Worm (Caenorhabditis elegans) whole organism, early embryonic: ENCODE results near the gene znf-622.

Experiments used
- B0310.2 ChIP-seq: sonication (generic microtip); optimal IDR thresholded peaks from 2 replicates; lab custom pipeline; 2016; ENCODE audit warnings: mild to moderate bottlenecking, missing genetic modification characterization, missing compliant biosample characterization
- F13C5.2 ChIP-seq: sonication (generic microtip); optimal IDR thresholded peaks from 2 replicates; lab custom pipeline; 2017; ENCODE audit warnings: mild to moderate bottlenecking, missing genetic modification characterization, inconsistent platforms, missing compliant biosample characterization
- aly-1 ChIP-seq: sonication (generic microtip); optimal IDR thresholded peaks from 2 replicates; lab custom pipeline; 2016; ENCODE audit warnings: missing genetic modification characterization, missing compliant biosample characterization
- ama-1 ChIP-seq: fragments of 150-350 bp; optimal IDR thresholded peaks from 2 replicates; lab custom pipeline; 2014
- ceh-13 ChIP-seq: fragments of 200-800 bp; sonication (Bioruptor generic); optimal IDR thresholded peaks from 2 replicates; lab custom pipeline; 2018; ENCODE audit warnings: mild to moderate bottlenecking, missing genetic modification characterization, missing compliant biosample characterization
- ceh-36 ChIP-seq: sonication (generic microtip); optimal IDR thresholded peaks from 2 replicates; lab custom pipeline; 2016; ENCODE audit warnings: missing genetic modification characterization, inconsistent platforms, missing compliant biosample characterization
- ets-7 ChIP-seq: sonication (generic microtip); optimal IDR thresholded peaks from 2 replicates; lab custom pipeline; 2016; ENCODE audit warnings: missing genotype, missing genetic modification characterization, missing compliant biosample characterization
- flt-1 ChIP-seq: fragments of 200-800 bp; sonication (Bioruptor generic); IDR thresholded peaks from 2 replicates; pipeline ENCODE4 v1.3.6; 2022; ENCODE audit warnings: missing genetic modification characterization, missing compliant biosample characterization
- hmbx-1 ChIP-seq: sonication (generic microtip); optimal IDR thresholded peaks from 2 replicates; lab custom pipeline; 2016; ENCODE audit warnings: mild to moderate bottlenecking, missing genetic modification characterization, missing compliant biosample characterization
- hmg-4 ChIP-seq: fragments of 200-800 bp; sonication (Bioruptor generic); optimal IDR thresholded peaks from 2 replicates; lab custom pipeline; 2018; ENCODE audit warnings: mild to moderate bottlenecking, missing genetic modification characterization, missing compliant biosample characterization
- hnd-1 ChIP-seq: sonication (generic microtip); optimal IDR thresholded peaks from 2 replicates; lab custom pipeline; 2016; ENCODE audit warnings: missing genetic modification characterization, missing compliant biosample characterization
- pes-1 ChIP-seq: fragments of 200-800 bp; sonication (Bioruptor generic); IDR thresholded peaks from 2 replicates; pipeline ENCODE4 v1.3.6; 2022; ENCODE audit warnings: missing genetic modification reagents, missing genetic modification characterization, missing compliant biosample characterization
- scrt-1 ChIP-seq: fragments of 200-800 bp; sonication (Bioruptor generic); IDR thresholded peaks from 2 replicates; pipeline ENCODE4 v1.3.6; 2022; ENCODE audit warnings: missing genetic modification characterization, missing compliant biosample characterization
- sea-1 ChIP-seq: fragments of 200-800 bp; sonication (Bioruptor generic); conservative IDR thresholded peaks from 2 replicates; pipeline ENCODE4 v1.3.6; 2022; ENCODE audit warnings: missing genetic modification characterization, missing compliant biosample characterization
- tbx-11 ChIP-seq: fragments of 200-800 bp; sonication (Bioruptor generic); IDR thresholded peaks from 2 replicates; pipeline ENCODE4 v1.3.6; 2022; ENCODE audit warnings: missing genetic modification characterization, missing compliant biosample characterization
- tbx-37 ChIP-seq: fragments of 200-800 bp; sonication (Bioruptor generic); conservative IDR thresholded peaks from 2 replicates; pipeline ENCODE4 v1.3.6; 2022; ENCODE audit warnings: missing genetic modification reagents, missing genetic modification characterization, missing compliant biosample characterization
- tra-4 ChIP-seq: sonication (generic microtip); optimal IDR thresholded peaks from 2 replicates; lab custom pipeline; 2017; ENCODE audit warnings: missing genetic modification characterization, missing compliant biosample characterization

znf-622 gene

DNA sequence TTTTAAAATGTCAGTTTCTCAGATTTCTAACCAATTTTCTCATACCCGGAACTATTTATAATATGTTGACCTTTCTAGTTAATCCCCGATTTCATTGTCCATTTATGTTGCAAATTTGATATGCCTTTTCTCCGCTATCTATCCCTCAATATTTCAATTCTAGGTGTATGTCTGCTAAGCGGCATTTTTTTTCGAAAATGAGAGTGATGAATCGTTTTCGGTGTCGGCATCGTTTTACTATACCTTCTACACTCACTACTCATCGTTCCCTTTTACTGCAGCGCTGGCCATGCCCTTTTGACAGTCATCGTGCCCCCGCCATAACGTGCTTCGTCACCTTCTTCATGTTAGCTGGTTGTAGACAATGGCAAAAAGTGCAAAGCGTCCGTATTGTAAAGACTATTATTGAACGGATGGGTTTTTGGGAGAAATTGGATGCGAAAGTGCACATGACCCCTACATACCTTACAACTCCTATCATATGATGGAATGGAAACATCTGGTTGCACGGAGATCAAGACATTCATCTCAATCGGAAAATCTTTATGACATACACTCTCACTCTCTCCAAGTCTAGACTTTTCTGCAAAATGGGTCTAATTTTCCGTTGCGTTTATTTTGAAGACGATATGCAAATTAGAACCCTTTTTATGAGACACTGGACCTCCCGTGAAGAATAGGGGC, 22.1 kb upstream of the znf-622 start:
- TF ChIP-seq F13C5.2 (tag; lab: Kevin White, UChicago) (no peak), tbx-11 (GFP tag; lab: Robert Waterston, UW) (0 out of 2 replicates have a peak, but pooled peaks have one; percentile 16)

DNA sequence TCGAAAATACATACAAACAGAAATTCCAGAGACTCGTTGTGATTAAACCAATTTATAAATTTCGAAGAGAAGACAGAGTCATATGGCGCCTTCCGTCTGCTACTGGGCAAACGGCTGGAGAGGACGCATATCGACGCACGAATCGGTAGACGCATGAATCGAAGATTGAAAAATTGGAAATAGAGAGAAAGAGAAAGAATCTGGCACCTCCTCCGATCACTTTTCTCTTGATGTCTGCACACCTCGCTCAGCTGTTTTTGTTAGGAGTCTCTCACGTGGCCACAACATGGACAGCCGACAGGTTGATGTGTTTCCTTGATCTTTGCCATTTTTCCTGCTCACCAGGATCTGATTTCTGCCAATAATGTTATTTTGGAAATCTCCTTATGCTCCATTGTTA, 21.3 kb upstream of the znf-622 start:
- no peak for TF ChIP-seq tbx-37 (GFP tag; lab: Robert Waterston, UW)
- TF ChIP-seq B0310.2 (tag; lab: Kevin White, UChicago) = no peak
- TF ChIP-seq ama-1 = no peak
- TF ChIP-seq ceh-13 (GFP tag; lab: Kevin White, UChicago) = no peak
- TF ChIP-seq hmbx-1 = no peak
- no peak for TF ChIP-seq ets-7
- TF ChIP-seq aly-1 (tag; lab: Kevin White, UChicago) = no peak
- TF ChIP-seq flt-1 (GFP tag; lab: Robert Waterston, UW) = no peak
- no peak for TF ChIP-seq F13C5.2 (tag; lab: Kevin White, UChicago)

DNA sequence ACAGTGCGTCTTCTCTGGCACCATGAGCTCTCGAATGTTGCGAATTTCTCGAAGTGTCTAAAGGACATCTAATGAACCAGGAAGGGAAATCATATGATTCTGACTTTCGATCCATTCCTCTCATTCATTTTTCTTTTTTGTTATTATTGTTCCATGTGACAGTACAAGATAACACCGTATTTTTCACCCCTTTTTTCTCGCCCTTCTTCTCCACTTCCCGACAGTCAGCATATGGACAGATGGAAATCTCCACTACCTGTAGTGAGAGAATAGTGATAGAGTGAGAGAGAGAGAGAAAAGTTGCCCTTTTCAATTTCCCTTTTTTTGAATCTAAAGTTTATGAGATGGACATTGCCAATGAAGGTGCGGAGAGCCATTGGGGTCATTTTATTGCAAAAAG, 20.6 kb upstream of the znf-622 start:
- no peak for TF ChIP-seq pes-1 (GFP tag; lab: Robert Waterston, UW)
- no peak for TF ChIP-seq hnd-1
- TF ChIP-seq tra-4 (tag; lab: Kevin White, UChicago) = no peak
- TF ChIP-seq aly-1 (tag; lab: Kevin White, UChicago) = no peak
- TF ChIP-seq hmg-4 (GFP tag; lab: Kevin White, UChicago) = no peak
- TF ChIP-seq sea-1 = no peak
- no peak for TF ChIP-seq ama-1

DNA sequence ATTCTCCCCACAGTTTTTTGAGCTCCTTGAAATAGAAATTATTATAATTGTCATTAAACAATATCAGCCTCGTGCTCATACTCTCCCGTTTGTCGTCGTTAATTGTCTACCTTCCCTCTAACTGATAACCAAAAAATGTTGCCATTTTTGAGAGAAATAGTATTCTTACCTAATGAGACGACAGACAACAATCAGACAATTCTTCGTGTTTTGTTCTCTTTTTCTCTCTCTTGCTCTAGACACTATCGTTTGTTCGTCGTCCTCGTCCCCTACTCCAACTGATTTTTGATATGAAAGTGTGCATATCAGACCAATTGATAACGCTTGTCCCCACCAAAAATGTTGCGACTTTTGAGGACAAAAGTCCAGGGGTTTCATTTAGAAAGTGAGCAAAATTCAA, 19.9 kb upstream of the znf-622 start:
- TF ChIP-seq hnd-1 (no peak), hmg-4 (GFP tag; lab: Kevin White, UChicago) (no peak), scrt-1 (GFP tag; lab: Robert Waterston, UW) (no peak), flt-1 (GFP tag; lab: Robert Waterston, UW) (no peak), F13C5.2 (tag; lab: Kevin White, UChicago) (no peak), ceh-36 (tag; lab: Kevin White, UChicago) (no peak), ama-1 (no peak), ceh-13 (GFP tag; lab: Kevin White, UChicago) (no peak), aly-1 (tag; lab: Kevin White, UChicago) (no peak), hmbx-1 (no peak), sea-1 (no peak), tbx-11 (GFP tag; lab: Robert Waterston, UW) (no peak), ets-7 (no peak), B0310.2 (tag; lab: Kevin White, UChicago) (no peak), tbx-37 (GFP tag; lab: Robert Waterston, UW) (no peak), tra-4 (tag; lab: Kevin White, UChicago) (no peak), pes-1 (GFP tag; lab: Robert Waterston, UW) (no peak)

DNA sequence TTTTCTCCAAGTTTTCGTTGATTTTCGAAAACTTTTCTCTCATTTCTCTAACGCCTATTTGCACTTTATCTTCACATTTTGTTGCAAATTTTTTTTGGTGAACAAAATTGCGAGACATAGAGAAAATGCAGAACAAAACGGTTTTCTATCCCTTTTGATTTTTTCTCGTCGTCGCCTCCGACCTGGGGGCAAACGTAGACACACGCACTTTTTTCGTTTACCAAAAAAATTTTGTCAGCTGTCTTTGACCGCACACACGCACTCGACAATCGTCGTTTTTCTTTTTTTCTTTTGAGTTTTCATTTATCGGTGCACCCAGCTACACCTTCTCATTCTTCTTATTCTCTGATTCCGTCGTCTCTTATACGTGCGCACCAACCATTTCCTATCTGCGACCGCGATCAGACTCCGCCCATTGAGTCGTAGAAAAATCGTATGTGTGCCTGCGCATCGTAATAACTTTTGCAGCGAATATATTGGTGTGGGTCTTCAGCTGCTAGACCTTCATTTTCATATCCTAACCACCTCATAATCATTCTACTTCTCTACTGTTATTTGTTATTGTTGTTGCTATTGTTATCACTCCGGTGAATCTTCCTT, 19.0 kb upstream of the znf-622 start:
- no peak for TF ChIP-seq ceh-13 (GFP tag; lab: Kevin White, UChicago)
- no peak for TF ChIP-seq tra-4 (tag; lab: Kevin White, UChicago)
- no peak for TF ChIP-seq aly-1 (tag; lab: Kevin White, UChicago)
- no peak for TF ChIP-seq tbx-37 (GFP tag; lab: Robert Waterston, UW)
- no peak for TF ChIP-seq flt-1 (GFP tag; lab: Robert Waterston, UW)
- no peak for TF ChIP-seq tbx-11 (GFP tag; lab: Robert Waterston, UW)
- no peak for TF ChIP-seq ceh-36 (tag; lab: Kevin White, UChicago)
- TF ChIP-seq hnd-1 = no peak
- TF ChIP-seq hmg-4 (GFP tag; lab: Kevin White, UChicago) = no peak
- TF ChIP-seq hmbx-1 = no peak
- no peak for TF ChIP-seq ama-1
- TF ChIP-seq B0310.2 (tag; lab: Kevin White, UChicago) = no peak
- no peak for TF ChIP-seq pes-1 (GFP tag; lab: Robert Waterston, UW)
- no peak for TF ChIP-seq scrt-1 (GFP tag; lab: Robert Waterston, UW)
- TF ChIP-seq F13C5.2 (tag; lab: Kevin White, UChicago) = no peak
- TF ChIP-seq sea-1 = no peak
- TF ChIP-seq ets-7 = no peak

DNA sequence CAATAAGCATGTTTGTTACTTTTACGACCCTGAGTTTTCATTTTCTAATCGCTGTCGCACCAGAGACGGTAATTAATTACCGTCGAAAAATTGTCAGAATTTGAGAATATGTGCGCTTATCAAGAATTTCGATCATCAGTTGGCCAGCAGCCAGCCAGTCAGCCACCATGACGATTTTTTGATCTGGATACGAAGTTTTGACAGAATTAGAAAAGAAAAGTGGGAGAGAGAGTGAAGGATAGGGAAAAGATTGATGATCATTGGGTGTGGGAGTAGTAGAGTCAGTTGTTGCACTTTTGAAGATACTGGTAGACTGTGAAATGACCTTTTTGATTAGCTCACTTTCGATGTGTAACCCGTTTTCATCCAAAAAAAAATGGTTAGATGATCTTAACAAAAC, 17.0 kb upstream of the znf-622 start:
- TF ChIP-seq F13C5.2 (tag; lab: Kevin White, UChicago) (no peak), hnd-1 (no peak), tbx-37 (GFP tag; lab: Robert Waterston, UW) (no peak), tbx-11 (GFP tag; lab: Robert Waterston, UW) (no peak), scrt-1 (GFP tag; lab: Robert Waterston, UW) (no peak), sea-1 (no peak)

DNA sequence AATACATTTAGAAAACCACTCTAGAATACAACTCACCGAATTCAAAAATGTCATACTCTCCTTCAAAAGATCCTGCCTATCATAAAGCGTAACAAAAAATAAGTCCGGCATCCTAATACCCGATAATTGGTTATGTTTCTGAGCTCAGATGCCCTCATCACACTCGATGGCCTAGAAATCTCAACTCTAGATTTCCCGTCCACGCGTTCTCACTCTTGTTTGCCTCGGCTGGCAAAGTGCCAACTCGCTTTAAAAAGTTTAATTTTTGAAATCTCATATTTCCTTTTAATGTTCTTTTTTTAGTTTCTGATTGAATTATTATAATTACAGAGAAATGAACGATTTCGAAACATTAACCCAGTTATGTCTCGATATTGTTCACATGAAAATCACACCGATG, 13.7 kb upstream of the znf-622 start, which contains the start of the genes C56G2.15 and thoc-2:
C56G2.15 (minus strand) TSS at position 188 of the 400 bp plus-strand sequence.
thoc-2 (plus strand) TSS at position 331 of the 400 bp plus-strand sequence.
- TF ChIP-seq F13C5.2 (tag; lab: Kevin White, UChicago) = no peak
- TF ChIP-seq hnd-1 = no peak
- TF ChIP-seq tbx-11 (GFP tag; lab: Robert Waterston, UW) = no peak
- TF ChIP-seq hmbx-1 = no peak
- no peak for TF ChIP-seq sea-1
- no peak for TF ChIP-seq ceh-36 (tag; lab: Kevin White, UChicago)
- no peak for TF ChIP-seq ets-7
- TF ChIP-seq pes-1 (GFP tag; lab: Robert Waterston, UW) = no peak
- TF ChIP-seq tbx-37 (GFP tag; lab: Robert Waterston, UW) = no peak
- no peak for TF ChIP-seq flt-1 (GFP tag; lab: Robert Waterston, UW)
- no peak for TF ChIP-seq hmg-4 (GFP tag; lab: Kevin White, UChicago)
- TF ChIP-seq ama-1 = no peak
- TF ChIP-seq ceh-13 (GFP tag; lab: Kevin White, UChicago) = no peak
- no peak for TF ChIP-seq aly-1 (tag; lab: Kevin White, UChicago)
- TF ChIP-seq B0310.2 (tag; lab: Kevin White, UChicago) = no peak
- TF ChIP-seq tra-4 (tag; lab: Kevin White, UChicago) = no peak
- TF ChIP-seq scrt-1 (GFP tag; lab: Robert Waterston, UW) = no peak
